Fruit fly (Drosophila melanogaster): ENCODE data around the gene cDIP.

The cDIP gene

DNA sequence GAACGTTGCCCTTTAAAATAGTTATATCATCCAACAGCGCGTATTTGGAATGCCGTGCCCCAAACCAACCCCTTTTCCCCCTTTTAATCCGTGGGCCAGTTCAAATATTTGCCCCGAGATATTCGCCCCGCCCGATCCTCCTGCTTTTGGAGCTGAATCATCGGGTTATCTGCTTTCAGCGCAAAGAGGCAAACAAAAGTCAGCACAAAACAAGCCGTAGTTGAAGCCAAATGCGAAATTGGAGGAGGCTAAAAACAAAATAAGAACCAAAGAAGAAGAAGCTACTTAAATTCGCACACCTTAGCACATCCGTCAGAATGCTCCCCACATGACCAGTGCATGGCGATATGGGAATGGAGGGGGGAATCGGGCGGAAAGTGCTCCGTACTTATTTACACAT is 36.7 kb upstream of the cDIP start:
- TF ChIP-seq insv (optimal IDR thresholded peaks at IDR 0.05) = no peak
- TF ChIP-seq h (optimal IDR thresholded peaks at IDR 0.05) = no peak
- no peak for TF ChIP-seq Myc (optimal IDR thresholded peaks at IDR 0.05)
- no peak for TF ChIP-seq Sin3A (optimal IDR thresholded peaks at IDR 0.05)
- no peak for TF ChIP-seq ttk (optimal IDR thresholded peaks at IDR 0.05)
- TF ChIP-seq psq (optimal IDR thresholded peaks at IDR 0.05) = no peak

DNA sequence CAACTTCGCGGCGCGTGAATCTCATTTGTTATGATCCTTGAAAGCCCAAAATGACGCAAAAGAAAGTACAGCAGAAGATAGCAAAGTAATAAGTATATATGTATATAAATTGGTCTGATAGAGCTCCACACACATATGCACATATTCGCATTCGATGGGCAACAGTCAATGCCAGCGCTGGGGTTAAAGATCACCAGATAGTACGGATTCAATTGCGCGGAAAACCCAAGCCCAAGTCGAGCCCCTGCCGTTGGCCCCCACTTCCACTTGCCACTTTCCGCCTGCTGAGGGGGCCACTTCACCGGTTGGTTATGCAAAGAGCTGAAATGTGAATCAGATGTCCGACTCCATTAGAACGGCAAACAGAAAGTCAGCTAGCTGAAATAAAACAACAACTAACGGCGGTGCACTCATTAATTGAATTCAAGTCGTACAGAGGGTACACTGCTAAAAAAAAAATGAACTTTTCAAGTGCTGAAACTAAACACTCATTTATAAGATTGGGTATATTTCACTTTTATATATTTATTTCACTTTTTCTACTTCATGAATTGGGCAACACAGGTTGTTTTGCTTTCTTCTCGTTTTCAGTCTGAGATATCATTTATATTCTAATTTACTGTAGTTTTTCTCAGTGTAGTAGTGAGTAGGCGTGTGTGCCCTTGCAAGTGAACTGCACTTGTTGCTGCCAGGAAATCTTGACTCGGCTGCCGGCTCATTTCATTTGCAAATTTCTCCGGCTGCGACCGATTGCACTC is 34.5 kb upstream of the cDIP start:
- TF ChIP-seq insv (optimal IDR thresholded peaks at IDR 0.05) (no peak), Myc (optimal IDR thresholded peaks at IDR 0.05) (no peak), psq (optimal IDR thresholded peaks at IDR 0.05) (no peak), h (optimal IDR thresholded peaks at IDR 0.05) (no peak), ttk (optimal IDR thresholded peaks at IDR 0.05) (no peak), Sin3A (optimal IDR thresholded peaks at IDR 0.05) (no peak)

DNA sequence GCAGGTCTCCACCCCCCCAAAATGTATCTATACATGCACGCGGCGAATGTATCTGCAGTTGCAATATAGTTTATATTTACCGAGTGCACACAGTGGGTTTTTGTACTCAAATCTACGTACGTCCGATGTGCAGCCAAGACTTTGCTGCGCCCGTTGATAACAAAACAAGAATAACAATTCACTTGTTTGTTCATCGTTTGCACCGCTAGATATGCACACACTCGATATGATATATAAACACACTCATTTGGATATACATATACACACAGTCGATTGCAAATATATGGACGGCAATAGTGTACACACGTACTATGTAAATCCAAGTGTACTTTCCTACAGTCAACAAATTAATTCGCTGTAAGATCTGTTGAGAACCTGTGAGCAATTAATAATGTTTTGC is 32.9 kb upstream of the cDIP start:
- no peak for TF ChIP-seq h (optimal IDR thresholded peaks at IDR 0.05)
- TF ChIP-seq psq (optimal IDR thresholded peaks at IDR 0.05) = no peak
- TF ChIP-seq ttk (optimal IDR thresholded peaks at IDR 0.05) = no peak
- no peak for TF ChIP-seq insv (optimal IDR thresholded peaks at IDR 0.05)
- TF ChIP-seq Sin3A (optimal IDR thresholded peaks at IDR 0.05) = no peak
- no peak for TF ChIP-seq Myc (optimal IDR thresholded peaks at IDR 0.05)

DNA sequence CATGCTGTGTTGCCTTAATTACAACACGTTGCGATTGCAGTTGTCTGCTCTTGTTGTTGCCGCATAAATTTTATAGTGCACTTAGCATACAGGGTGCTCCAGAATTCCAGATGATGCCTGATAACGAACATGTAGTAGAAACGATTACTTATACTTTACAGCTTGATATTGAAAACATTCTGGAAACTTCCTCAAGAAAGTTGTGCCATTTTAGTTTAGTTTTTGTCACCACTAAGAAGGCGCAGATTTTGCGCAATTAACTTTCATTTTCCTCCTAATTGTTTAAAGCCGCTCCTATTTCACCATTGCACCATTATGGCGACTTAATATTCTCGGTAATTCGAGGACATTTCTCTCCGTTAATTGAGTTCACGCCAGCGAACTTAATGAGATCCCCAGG is 31.4 kb upstream of the cDIP start:
- TF ChIP-seq Sin3A (optimal IDR thresholded peaks at IDR 0.05) = no peak
- no peak for TF ChIP-seq ttk (optimal IDR thresholded peaks at IDR 0.05)
- no peak for TF ChIP-seq insv (optimal IDR thresholded peaks at IDR 0.05)
- no peak for TF ChIP-seq h (optimal IDR thresholded peaks at IDR 0.05)
- TF ChIP-seq psq (optimal IDR thresholded peaks at IDR 0.05) = no peak
- TF ChIP-seq Myc (optimal IDR thresholded peaks at IDR 0.05) = no peak

DNA sequence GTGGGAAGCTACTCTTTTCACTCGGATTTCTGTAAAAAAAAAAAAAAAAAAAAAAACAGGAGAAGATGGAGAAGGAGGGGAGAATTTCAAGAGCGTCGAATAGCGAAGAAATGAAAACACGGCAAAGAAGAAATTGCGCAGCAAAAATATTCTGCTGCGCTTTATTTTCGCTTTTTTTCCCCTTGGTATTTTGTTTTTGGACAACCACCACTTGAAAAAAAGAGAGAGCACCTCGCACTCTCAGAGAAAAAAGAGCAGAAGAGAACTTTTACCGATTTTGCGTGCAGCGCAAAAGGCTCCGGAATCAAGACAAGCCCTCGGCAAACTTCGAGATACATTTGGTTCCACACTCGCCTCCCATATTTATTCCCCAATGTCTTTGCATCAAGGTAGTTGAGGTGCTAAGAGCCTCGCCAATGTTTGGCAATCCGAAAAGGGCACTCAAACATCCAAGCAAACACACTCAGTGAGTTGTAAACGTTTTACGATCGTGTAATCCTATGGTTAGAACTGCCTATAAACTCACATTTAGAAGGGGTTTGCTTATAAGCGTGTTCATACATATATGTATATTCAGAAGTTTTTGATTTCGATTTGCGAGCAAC is 30.0 kb upstream of the cDIP start:
- TF ChIP-seq ttk (optimal IDR thresholded peaks at IDR 0.05) (no peak), h (optimal IDR thresholded peaks at IDR 0.05) (no peak), Sin3A (optimal IDR thresholded peaks at IDR 0.05) (no peak), Myc (optimal IDR thresholded peaks at IDR 0.05) (no peak), psq (optimal IDR thresholded peaks at IDR 0.05) (no peak), insv (optimal IDR thresholded peaks at IDR 0.05) (no peak)

DNA sequence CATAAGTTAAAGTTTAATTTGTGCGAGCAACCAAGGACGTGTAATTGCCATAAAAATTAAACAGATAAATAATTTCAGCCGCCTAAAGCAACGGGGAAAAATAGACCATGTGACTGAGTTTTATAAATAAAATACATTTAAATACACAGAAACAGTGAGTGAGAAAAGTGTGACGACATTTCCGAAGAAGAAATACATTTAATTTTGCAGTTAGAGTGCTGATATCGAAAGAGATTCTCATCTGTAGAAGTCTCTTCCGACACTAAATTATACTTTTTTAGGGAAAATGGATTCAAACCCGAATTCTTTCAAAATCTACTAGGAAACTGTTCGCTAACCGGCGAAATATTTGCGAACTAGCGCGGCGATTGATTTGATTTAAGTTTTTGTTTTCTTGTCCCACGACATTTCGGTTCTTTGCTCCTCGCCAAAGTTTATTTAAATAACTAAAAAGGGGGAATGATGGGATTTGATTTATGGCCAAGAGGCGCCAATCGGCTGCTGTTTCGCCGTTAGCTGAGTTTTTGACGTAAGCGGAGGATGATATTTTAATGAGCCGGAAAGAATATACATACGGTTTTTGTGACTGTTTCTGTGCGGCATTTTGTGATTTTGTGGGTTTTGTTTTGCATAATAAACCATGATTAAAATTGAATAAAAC is 28.8 kb upstream of the cDIP start:
- TF ChIP-seq Sin3A (optimal IDR thresholded peaks at IDR 0.05) (no peak), insv (optimal IDR thresholded peaks at IDR 0.05) (no peak), psq (optimal IDR thresholded peaks at IDR 0.05) (no peak), Myc (optimal IDR thresholded peaks at IDR 0.05) (no peak), ttk (optimal IDR thresholded peaks at IDR 0.05) (no peak), h (optimal IDR thresholded peaks at IDR 0.05) (no peak)

DNA sequence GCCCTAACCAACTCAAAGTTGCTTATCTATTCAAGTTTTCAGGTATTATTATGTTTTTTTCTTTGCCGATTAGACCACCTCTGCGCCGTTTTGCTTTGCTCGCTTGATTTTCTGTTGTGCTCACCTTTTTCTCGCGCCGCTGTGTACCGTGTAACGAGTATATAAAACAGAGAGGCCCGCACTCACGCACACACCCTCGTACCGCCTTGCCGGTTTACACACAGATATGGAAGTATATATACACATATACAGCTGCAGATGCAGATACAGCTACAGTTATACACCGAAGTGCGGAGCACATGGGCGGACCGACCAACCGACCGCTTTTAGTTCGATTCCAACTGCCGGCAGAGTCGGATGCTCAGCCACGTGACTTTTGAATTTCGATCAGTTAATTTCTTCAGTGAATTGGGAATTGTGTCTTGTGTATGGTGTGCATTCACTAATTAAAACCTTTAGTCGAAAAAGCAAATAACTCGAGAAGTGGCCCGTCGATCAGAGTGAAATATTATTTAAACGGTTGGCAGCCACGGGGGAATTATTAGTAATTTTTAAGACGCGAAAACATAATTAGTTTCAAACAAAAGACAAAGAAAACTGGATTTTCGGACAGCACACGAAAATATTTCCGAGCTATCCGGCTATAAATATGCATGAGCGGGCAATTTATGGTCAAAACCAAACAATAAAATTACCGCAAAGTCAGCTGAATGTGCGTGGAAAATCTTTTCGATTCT is 27.8 kb upstream of the cDIP start:
- TF ChIP-seq Myc (optimal IDR thresholded peaks at IDR 0.05) (no peak), psq (optimal IDR thresholded peaks at IDR 0.05) (no peak), ttk (optimal IDR thresholded peaks at IDR 0.05) (no peak), insv (optimal IDR thresholded peaks at IDR 0.05) (no peak), Sin3A (optimal IDR thresholded peaks at IDR 0.05) (no peak), h (optimal IDR thresholded peaks at IDR 0.05) (no peak)

DNA sequence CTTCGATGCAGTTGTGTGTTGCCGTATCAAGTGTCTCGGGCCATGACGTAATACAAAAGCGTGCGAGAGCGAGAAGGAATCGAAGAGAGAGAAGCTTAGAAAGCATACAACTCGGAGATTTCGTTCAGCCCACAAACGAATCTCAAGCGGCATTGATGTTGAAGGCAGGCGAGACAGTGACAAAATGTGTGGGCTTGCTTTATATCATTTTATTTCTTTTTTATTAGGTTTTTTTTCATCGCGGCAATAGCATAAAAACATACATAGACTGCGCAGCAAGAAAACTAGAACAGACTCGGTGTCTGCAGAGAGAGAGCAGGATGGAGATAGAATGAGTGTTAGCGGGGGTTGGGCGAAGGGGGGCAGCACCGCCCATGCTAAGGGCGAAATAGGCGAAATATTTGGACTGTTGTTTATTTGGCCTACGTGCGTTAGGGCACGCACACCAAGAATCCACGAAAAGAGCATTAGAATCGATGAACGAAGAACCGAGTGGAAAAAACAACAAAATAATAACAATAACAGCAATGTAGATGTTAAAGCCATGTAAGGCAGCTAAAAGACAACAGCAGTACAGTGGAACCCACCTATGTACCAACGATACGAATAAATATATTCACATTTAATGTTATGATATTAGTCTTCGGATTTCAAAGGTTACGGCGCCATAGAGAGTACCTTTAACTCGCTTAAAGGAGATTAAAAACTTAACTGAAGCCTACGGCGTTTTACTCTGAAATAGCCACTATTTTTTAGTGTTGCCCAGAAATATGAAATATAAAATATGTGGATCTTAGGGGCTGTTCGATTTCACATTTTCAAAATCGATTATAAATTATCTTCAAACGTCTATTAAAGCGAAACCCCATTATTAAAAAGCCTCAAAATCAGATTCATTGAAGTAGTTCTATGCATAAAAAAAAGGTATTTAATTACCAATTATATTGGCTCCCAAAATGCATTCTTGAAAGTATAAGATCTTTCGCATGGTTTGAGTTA is 26.8 kb upstream of the cDIP start:
- no peak for TF ChIP-seq psq (optimal IDR thresholded peaks at IDR 0.05)
- TF ChIP-seq Myc (optimal IDR thresholded peaks at IDR 0.05) = no peak
- TF ChIP-seq h (optimal IDR thresholded peaks at IDR 0.05) = no peak
- no peak for TF ChIP-seq ttk (optimal IDR thresholded peaks at IDR 0.05)
- TF ChIP-seq insv (optimal IDR thresholded peaks at IDR 0.05) = no peak
- TF ChIP-seq Sin3A (optimal IDR thresholded peaks at IDR 0.05) = no peak

DNA sequence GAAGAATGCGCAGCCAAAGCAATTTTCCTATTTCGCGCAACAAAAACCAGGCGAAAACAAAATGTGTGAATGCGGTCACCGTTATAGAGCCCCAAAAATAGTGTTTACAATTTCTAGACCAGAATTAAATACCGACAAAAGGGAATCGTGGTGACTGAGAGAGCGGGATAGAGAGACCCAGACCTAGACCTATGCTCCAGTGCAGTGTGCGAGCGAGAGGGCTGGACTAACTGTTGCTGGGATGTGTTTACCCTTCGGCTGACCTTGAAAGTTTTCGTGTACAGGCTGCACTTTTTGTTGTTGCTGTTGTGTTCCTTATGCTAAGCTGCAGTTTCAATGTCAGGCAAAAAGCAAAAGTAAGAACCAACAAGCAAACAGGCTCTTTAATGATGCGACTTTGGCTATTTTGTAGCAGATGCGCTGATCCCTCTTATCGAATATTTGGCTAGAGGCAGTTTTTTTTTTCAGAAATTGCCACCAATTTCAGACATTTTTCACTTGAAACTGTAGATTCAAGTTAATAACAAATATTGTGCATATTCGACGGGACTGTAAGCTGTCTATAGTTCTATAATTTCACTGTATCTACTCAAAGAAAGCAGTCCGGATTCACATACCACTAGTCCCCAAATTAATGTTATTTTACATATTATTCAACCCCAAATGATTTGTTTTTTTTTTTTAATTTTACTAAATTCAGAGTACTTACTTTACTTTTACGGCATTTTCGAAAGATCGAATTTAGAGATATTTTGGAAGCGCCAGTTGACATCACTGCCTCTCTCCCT is 25.9 kb upstream of the cDIP start:
- TF ChIP-seq ttk (optimal IDR thresholded peaks at IDR 0.05) (no peak), h (optimal IDR thresholded peaks at IDR 0.05) (no peak), psq (optimal IDR thresholded peaks at IDR 0.05) (no peak), Myc (optimal IDR thresholded peaks at IDR 0.05) (no peak), Sin3A (optimal IDR thresholded peaks at IDR 0.05) (no peak), insv (optimal IDR thresholded peaks at IDR 0.05) (no peak)

DNA sequence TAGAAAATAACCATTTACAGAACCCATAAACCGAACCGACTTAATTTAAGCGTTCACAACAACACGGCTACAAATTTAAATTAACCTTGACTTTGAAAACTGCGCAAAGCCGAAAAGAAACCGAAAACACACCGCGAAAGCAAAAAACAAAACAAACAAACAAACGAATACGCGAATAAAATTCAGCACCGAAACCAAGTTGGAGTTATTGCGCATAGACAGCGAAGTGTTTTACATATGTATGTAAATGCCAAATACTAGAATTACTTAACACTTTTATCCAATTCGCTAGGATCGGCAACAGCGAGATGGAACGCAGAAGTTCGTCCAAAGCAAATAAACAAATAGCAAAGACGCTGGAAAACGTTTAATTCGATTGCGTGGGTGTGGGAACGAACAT is 24.8 kb upstream of the cDIP start:
- TF ChIP-seq Sin3A (optimal IDR thresholded peaks at IDR 0.05) (no peak), insv (optimal IDR thresholded peaks at IDR 0.05) (no peak), Myc (optimal IDR thresholded peaks at IDR 0.05) (no peak)
